Worm (Caenorhabditis elegans) whole organism, L4 larva: ENCODE measurements around the gene T05H4.15.

Experiments used
- F44E2.7 ChIP-seq: fragments of 200-800 bp; sonication (Bioruptor generic); IDR thresholded peaks from 2 replicates; pipeline ENCODE4 v2.1.2; 2022; ENCODE audit warnings: missing genetic modification characterization, missing compliant biosample characterization
- T26A8.4 ChIP-seq: fragments of 200-800 bp; sonication (Bioruptor generic); IDR thresholded peaks from 2 replicates; pipeline ENCODE4 v1.3.6; 2022; ENCODE audit warnings: missing genetic modification characterization, missing compliant biosample characterization
- ZK546.5 ChIP-seq, 2 experiments: sonication (generic microtip); optimal IDR thresholded peaks; 2 replicates each; lab custom pipeline; 2017; ENCODE audit warnings: missing biosample characterization in 2 of 2, missing genetic modification characterization in 2 of 2
- aha-1 ChIP-seq: fragments of 150-350 bp; peaks from one replicate; lab custom pipeline; 2014; ENCODE audit warnings: missing biosample characterization, missing genetic modification characterization
- ama-1 ChIP-seq: fragments of 150-350 bp; optimal IDR thresholded peaks from 2 replicates; lab custom pipeline; 2014; ENCODE audit warnings: inconsistent platforms, mixed read lengths
- attf-4 ChIP-seq: sonication (generic microtip); optimal IDR thresholded peaks from 3 replicates; lab custom pipeline; 2017; ENCODE audit warnings: missing biosample characterization, missing genetic modification characterization
- ceh-20 ChIP-seq: fragments of 200-800 bp; sonication (Bioruptor generic); IDR thresholded peaks from 2 replicates; pipeline ENCODE4 v1.3.6; 2022; ENCODE audit warnings: missing genetic modification reagents, missing genetic modification characterization, missing compliant biosample characterization
- cey-2 ChIP-seq: sonication (generic microtip); optimal IDR thresholded peaks from 3 replicates; lab custom pipeline; 2017; ENCODE audit warnings: missing genetic modification characterization, mild to moderate bottlenecking, missing compliant biosample characterization, antibody characterized with exemption, borderline replicate concordance; ENCODE audit not compliant: insufficient read depth
- daf-19 ChIP-seq: fragments of 200-800 bp; sonication (Bioruptor generic); conservative IDR thresholded peaks from 2 replicates; pipeline ENCODE4 v1.3.6; 2022; ENCODE audit warnings: missing genetic modification characterization, missing compliant biosample characterization
- dmd-6 ChIP-seq: fragments of 200-800 bp; sonication (Bioruptor generic); IDR thresholded peaks from 2 replicates; pipeline ENCODE4 v1.3.6; 2022; ENCODE audit warnings: missing genetic modification reagents, missing genetic modification characterization, missing compliant biosample characterization
- dmd-8 ChIP-seq: fragments of 200-800 bp; sonication (Bioruptor generic); IDR thresholded peaks from 2 replicates; pipeline ENCODE4 v1.3.6; 2022; ENCODE audit warnings: missing genetic modification characterization, missing compliant biosample characterization
- dve-1 ChIP-seq: sonication (generic microtip); optimal IDR thresholded peaks from 2 replicates; lab custom pipeline; 2017; ENCODE audit warnings: antibody characterized with exemption, mild to moderate bottlenecking, missing genetic modification characterization, missing compliant biosample characterization; ENCODE audit not compliant: insufficient read depth
- egl-27 ChIP-seq: sonication (generic microtip); optimal IDR thresholded peaks from 3 replicates; lab custom pipeline; 2017; ENCODE audit warnings: missing biosample characterization, missing genetic modification reagents, missing genetic modification characterization
- egl-43 ChIP-seq: fragments of 200-800 bp; sonication (Bioruptor generic); IDR thresholded peaks from 2 replicates; pipeline ENCODE4 v1.3.6; 2022; ENCODE audit warnings: missing genetic modification reagents, missing genetic modification characterization, missing compliant biosample characterization
- fos-1 ChIP-seq: fragments of 150-350 bp; optimal IDR thresholded peaks from 2 replicates; lab custom pipeline; 2014; ENCODE audit warnings: missing biosample characterization, missing genetic modification characterization
- hlh-30 ChIP-seq: sonication (generic microtip); optimal IDR thresholded peaks from 2 replicates; lab custom pipeline; 2017; ENCODE audit warnings: antibody characterized with exemption, mild to moderate bottlenecking, missing genetic modification characterization, missing compliant biosample characterization; ENCODE audit not compliant: insufficient read depth
- jun-1 ChIP-seq: fragments of 150-350 bp; optimal IDR thresholded peaks from 2 replicates; lab custom pipeline; 2014; ENCODE audit warnings: missing biosample characterization, missing genetic modification reagents, missing genetic modification characterization
- lin-13 ChIP-seq: fragments of 150-350 bp; optimal IDR thresholded peaks from 2 replicates; lab custom pipeline; 2014; ENCODE audit warnings: missing biosample characterization, missing genetic modification reagents, missing genetic modification characterization
- lin-15B ChIP-seq: fragments of 150-350 bp; sonication (generic microtip); optimal IDR thresholded peaks from 3 replicates; lab custom pipeline; 2014; ENCODE audit warnings: missing biosample characterization, missing genetic modification characterization
- lin-29 ChIP-seq: fragments of 200-800 bp; sonication (Bioruptor generic); IDR thresholded peaks from 2 replicates; pipeline ENCODE4 v1.3.6; 2022; ENCODE audit warnings: missing genetic modification reagents, missing genetic modification characterization, missing compliant biosample characterization
- lsy-2 ChIP-seq, 2 experiments: fragments of 150-350 bp in 1 of 2; sonication (generic microtip) in 1 of 2; optimal IDR thresholded peaks; 2 replicates each; lab custom pipeline; 2014 to 2017; ENCODE audit warnings: missing biosample characterization in 2 of 2, missing genetic modification characterization in 2 of 2
- mdl-1 ChIP-seq, 2 experiments: fragments of 150-350 bp in 1 of 2; sonication (generic microtip) in 1 of 2; optimal IDR thresholded peaks; 2 replicates each; lab custom pipeline; 2014 to 2017; ENCODE audit warnings: missing biosample characterization in 2 of 2, missing genetic modification characterization in 2 of 2
- mes-2 ChIP-seq: sonication (generic microtip); optimal IDR thresholded peaks from 2 replicates; lab custom pipeline; 2016; ENCODE audit warnings: missing genotype, mild to moderate bottlenecking, missing genetic modification characterization, missing compliant biosample characterization; ENCODE audit not compliant: poor library complexity, severe bottlenecking
- nhr-48 ChIP-seq: sonication (generic microtip); optimal IDR thresholded peaks from 2 replicates; lab custom pipeline; 2016; ENCODE audit warnings: mild to moderate bottlenecking, missing genetic modification characterization, missing compliant biosample characterization
- nhr-6 ChIP-seq: fragments of 150-350 bp; optimal IDR thresholded peaks from 2 replicates; lab custom pipeline; 2014; ENCODE audit warnings: missing biosample characterization, missing genetic modification characterization
- nhr-77 ChIP-seq: fragments of 150-350 bp; optimal IDR thresholded peaks from 2 replicates; lab custom pipeline; 2014; ENCODE audit warnings: missing biosample characterization, missing genetic modification characterization
- pha-4 ChIP-seq, 2 experiments: fragments of 150-350 bp in 1 of 2; fragments of 200-800 bp in 1 of 2; sonication (Bioruptor generic) in 1 of 2; IDR thresholded peaks in 1 of 2; optimal IDR thresholded peaks in 1 of 2; 2 replicates each; pipeline versions ENCODE4 v1.3.6 to Lab custom; 2014 to 2022; ENCODE audit warnings: missing genetic modification characterization in 2 of 2, missing genetic modification reagents in 2 of 2, missing biosample characterization in 1 of 2, missing compliant biosample characterization in 1 of 2
- php-3 ChIP-seq: fragments of 200-800 bp; sonication (Bioruptor generic); IDR thresholded peaks from 2 replicates; pipeline ENCODE4 v1.3.6; 2022; ENCODE audit warnings: missing genetic modification reagents, missing genetic modification characterization, missing compliant biosample characterization
- pqm-1 ChIP-seq: sonication (generic microtip); optimal IDR thresholded peaks from 2 replicates; lab custom pipeline; 2017; ENCODE audit warnings: missing biosample characterization, missing genetic modification characterization
- sdz-12 ChIP-seq: fragments of 200-800 bp; sonication (Bioruptor generic); optimal IDR thresholded peaks from 2 replicates; lab custom pipeline; 2018; ENCODE audit warnings: mild to moderate bottlenecking, missing genetic modification characterization, missing compliant biosample characterization
- snpc-4 ChIP-seq: fragments of 150-350 bp; optimal IDR thresholded peaks from 2 replicates; lab custom pipeline; 2014; ENCODE audit warnings: missing biosample characterization, missing genetic modification characterization
- spr-3 ChIP-seq: fragments of 200-800 bp; sonication (Bioruptor generic); optimal IDR thresholded peaks from 2 replicates; lab custom pipeline; 2018; ENCODE audit warnings: mild to moderate bottlenecking, missing genetic modification characterization, missing compliant biosample characterization
- unc-62 ChIP-seq, 3 experiments: fragments of 150-350 bp in 1 of 3; sonication (generic microtip); optimal IDR thresholded peaks in 2 of 3; peaks in 1 of 3; 1 replicate in 1 of 3; 2 replicates in 2 of 3; lab custom pipeline; 2014 to 2017; ENCODE audit warnings: missing biosample characterization in 3 of 3, missing genetic modification characterization in 3 of 3, missing genetic modification reagents in 3 of 3, missing genotype in 1 of 3
- zag-1 ChIP-seq: fragments of 150-350 bp; optimal IDR thresholded peaks from 2 replicates; lab custom pipeline; 2014; ENCODE audit warnings: missing biosample characterization, missing genetic modification characterization
- ztf-11 ChIP-seq: fragments of 150-350 bp; optimal IDR thresholded peaks from 2 replicates; lab custom pipeline; 2014; ENCODE audit warnings: missing biosample characterization, missing genetic modification characterization

T05H4.15 gene

DNA sequence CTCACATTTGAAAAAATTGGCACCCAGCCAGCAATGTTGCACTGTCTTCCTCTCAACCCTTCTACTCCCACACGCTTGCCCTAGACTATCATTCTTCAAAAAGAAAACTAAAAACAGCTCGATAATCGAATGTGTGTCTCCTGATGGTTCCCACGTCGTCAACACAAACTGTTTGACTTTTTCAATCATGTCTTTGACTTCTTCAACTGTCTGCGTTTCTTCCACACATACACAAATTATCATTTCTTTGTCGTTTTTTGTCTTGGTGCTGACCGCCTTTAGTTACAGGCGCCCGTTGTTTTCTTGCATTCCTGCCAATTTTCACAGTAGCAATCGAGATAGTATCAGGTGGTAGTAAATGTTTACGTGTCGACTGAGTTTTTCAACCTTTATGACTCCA lies 21.1 kb upstream of the T05H4.15 start (continued):
- TF ChIP-seq ceh-20 (GFP tag; lab: Robert Waterston, UW) (no peak), F44E2.7 (GFP tag; lab: Robert Waterston, UW) (no peak), aha-1 (tag; lab: Kevin White, UChicago) (peak; percentile 18), jun-1 (tag; lab: Kevin White, UChicago) (no peak), lin-29 (no peak), spr-3 (GFP tag; lab: Kevin White, UChicago) (no peak), pha-4 (GFP tag; IDR thresholded peaks at IDR 0.05; lab: Robert Waterston, UW) (no peak), pha-4 (tag; optimal IDR thresholded peaks at IDR 0.05; lab: Kevin White, UChicago) (no peak), snpc-4 (tag; lab: Kevin White, UChicago) (no peak), egl-43 (GFP tag; lab: Robert Waterston, UW) (no peak), lin-13 (GFP tag; lab: Kevin White, UChicago) (no peak), pqm-1 (tag; lab: Kevin White, UChicago) (no peak), lsy-2 (tag; optimal IDR thresholded peaks at IDR 0.05; lab: Kevin White, UChicago) (no peak), daf-19 (GFP tag; lab: Robert Waterston, UW) (no peak), fos-1 (tag; lab: Kevin White, UChicago) (no peak), nhr-77 (tag; lab: Kevin White, UChicago) (peak; percentile 16), ztf-11 (tag; lab: Kevin White, UChicago) (no peak), mdl-1 (tag; optimal IDR thresholded peaks at IDR 0.05; lab: Kevin White, UChicago) (no peak), T26A8.4 (no peak), zag-1 (tag; lab: Kevin White, UChicago) (no peak), ama-1 (no peak), nhr-6 (tag; lab: Kevin White, UChicago) (no peak), attf-4 (tag; lab: Kevin White, UChicago) (no peak), php-3 (GFP tag; lab: Robert Waterston, UW) (0 out of 2 replicates have a peak, but pooled peaks have one; percentile 31)

DNA sequence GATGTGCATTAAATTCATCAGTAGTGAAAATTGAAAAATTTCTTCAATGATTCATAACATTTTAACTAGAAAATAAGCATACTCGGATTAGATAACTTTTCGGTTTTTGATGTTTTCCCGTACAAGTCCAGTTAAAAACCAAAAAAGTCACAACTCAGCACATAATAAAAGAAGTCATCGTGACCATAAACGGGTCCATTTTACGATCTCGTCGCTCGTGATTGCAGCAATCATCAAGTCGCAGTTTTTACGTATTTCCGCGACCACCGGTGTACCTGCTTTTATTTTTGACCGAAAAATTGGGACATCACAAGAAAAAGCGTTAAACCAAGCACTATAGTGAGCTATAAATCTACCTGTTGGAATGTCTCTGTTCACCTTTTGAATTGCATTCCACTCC lies 19.7 kb upstream of the T05H4.15 start:
- TF ChIP-seq dmd-6 (GFP tag; lab: Robert Waterston, UW) (peak; percentile 24; the same call in 1 of the 2 replicates), php-3 (GFP tag; lab: Robert Waterston, UW) (peak; percentile 69; the same call in 1 of the 2 replicates), hlh-30 (tag; lab: Kevin White, UChicago) (peak; percentile 63), sdz-12 (GFP tag; lab: Kevin White, UChicago) (no peak)

DNA sequence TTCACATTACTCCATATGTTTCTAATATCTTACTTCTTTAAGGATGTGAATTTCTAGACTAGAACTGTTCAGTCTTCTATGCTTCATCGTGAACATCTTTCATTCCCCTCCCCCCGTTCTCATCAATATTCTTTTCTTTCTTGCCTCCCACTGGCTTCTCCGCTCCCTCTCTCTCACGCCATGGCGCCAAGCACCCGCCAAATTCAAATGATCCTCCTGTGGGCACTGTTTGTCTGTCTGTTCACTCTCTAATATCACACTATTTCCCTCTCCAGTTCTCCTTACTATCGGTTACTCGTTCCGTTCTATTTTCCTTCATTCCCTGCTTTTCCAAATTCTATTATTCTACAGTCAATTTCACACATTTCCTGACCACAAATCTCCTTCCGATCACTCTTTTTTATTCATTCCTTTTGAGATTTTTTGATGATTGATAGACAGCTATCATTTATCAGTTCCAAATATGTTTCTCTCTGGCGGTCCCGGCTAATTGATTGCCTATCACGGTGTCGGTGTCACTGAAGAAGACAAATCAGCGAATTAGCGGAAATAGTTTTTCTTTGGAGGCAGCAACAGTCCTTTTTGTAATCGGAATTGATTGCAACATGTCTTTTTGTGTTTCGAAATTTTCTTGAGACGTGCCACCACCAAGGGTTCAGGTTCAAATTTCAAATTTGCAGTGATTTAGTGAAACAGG lies 16.9 kb upstream of the T05H4.15 start:
- TF ChIP-seq ZK546.5 (tag; optimal IDR thresholded peaks at IDR 0.05; lab: Kevin White, UChicago) (no peak), mes-2 (tag; lab: Kevin White, UChicago) (peak; percentile 50), dve-1 (tag; lab: Kevin White, UChicago) (peak; percentile 12), cey-2 (tag; lab: Kevin White, UChicago) (no peak), lin-15B (no peak), unc-62 (GFP tag; optimal IDR thresholded peaks at IDR 0.05 in 1 of 2; lab: Kevin White, UChicago) (peak in 1 of 2 experiments; percentile 86), unc-62 (tag; optimal IDR thresholded peaks at IDR 0.05; lab: Kevin White, UChicago) (no peak), mdl-1 (tag; optimal IDR thresholded peaks at IDR 0.05; lab: Kevin White, UChicago) (peak in 1 of 2 experiments; percentile 16), aha-1 (tag; lab: Kevin White, UChicago) (peak; percentile 2), egl-27 (tag; lab: Kevin White, UChicago) (no peak), nhr-48 (tag; lab: Kevin White, UChicago) (no peak), dmd-8 (GFP tag; lab: Robert Waterston, UW) (no peak)
